Worm (Caenorhabditis elegans) whole organism, L4 larva: ENCODE measurements around the gene tsp-20.

Experiments
- ceh-44 ChIP-seq: fragments of 200-800 bp; sonication (Bioruptor generic); IDR thresholded peaks from 2 replicates; pipeline ENCODE4 v1.3.6; 2022; ENCODE audit warnings: missing genetic modification reagents, missing genetic modification characterization, missing compliant biosample characterization
- mdl-1 ChIP-seq, 2 experiments: fragments of 150-350 bp in 1 of 2; sonication (generic microtip) in 1 of 2; optimal IDR thresholded peaks; 2 replicates each; lab custom pipeline; 2014 to 2017; ENCODE audit warnings: missing biosample characterization in 2 of 2, missing genetic modification characterization in 2 of 2
- skn-1 ChIP-seq: fragments of 150-350 bp; optimal IDR thresholded peaks from 2 replicates; lab custom pipeline; 2014; ENCODE audit warnings: missing biosample characterization, missing genetic modification characterization
- zip-11 ChIP-seq: fragments of 200-800 bp; sonication (Bioruptor generic); IDR thresholded peaks from 2 replicates; pipeline ENCODE4 v1.3.6; 2022; ENCODE audit warnings: missing genetic modification characterization, missing compliant biosample characterization

- TF ChIP-seq skn-1 (tag; lab: Kevin White, UChicago) (no peak), mdl-1 (tag; optimal IDR thresholded peaks at IDR 0.05; lab: Kevin White, UChicago) (no peak), zip-11 (no peak), ceh-44 (no peak)
Measured at ce11 chrX:12081250-12081649, 47.4 kb upstream of the tsp-20 start.
